Fruit fly (Drosophila melanogaster): ENCODE results near the gene Mettl2.

DNA sequence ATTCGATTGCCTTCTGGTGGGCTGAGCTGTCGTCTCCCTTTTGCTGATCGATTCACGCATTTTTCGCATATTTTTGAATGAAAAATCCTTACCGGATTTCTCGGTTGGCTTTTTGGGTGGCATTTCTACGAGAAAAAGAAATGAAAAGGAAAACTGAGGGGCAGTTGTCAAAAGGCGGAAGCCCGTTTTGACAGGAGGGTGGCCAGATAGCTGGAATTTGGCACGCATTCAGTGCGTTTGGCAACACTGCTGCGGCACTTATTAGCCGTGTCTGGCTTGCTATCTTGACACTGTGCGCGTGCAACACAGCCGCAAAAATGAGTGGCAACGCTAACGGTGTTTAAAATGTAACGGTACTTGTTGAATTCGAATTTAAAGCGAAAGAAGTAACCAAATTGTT is 29.5 kb upstream of the Mettl2 start, which contains the start of gene RpL23A:
- TF ChIP-seq pan (optimal IDR thresholded peaks at IDR 0.05) (no peak), CG8478 (optimal IDR thresholded peaks at IDR 0.05) (no peak), usp (GFP tag; optimal IDR thresholded peaks at IDR 0.05) (no peak), psq (optimal IDR thresholded peaks at IDR 0.05) (no peak), Dll (optimal IDR thresholded peaks at IDR 0.05) (no peak), EcR (GFP tag; optimal IDR thresholded peaks at IDR 0.05) (no peak)
